Worm (Caenorhabditis elegans): Measurements from ENCODE around the gene dpy-28.

dpy-28 gene

ce11 chrIII:10763032-10763431 lies at the start of gene dpy-28:
Gene dpy-28 (plus strand): TSS chrIII:10763131.
- TF ChIP-seq pros-1 (tag; optimal IDR thresholded peaks at IDR 0.05) (no peak), elt-2 (tag; optimal IDR thresholded peaks at IDR 0.05) (no peak), pha-4 (tag; optimal IDR thresholded peaks at IDR 0.05) (no peak), ref-2 (tag; optimal IDR thresholded peaks at IDR 0.05) (no peak), npax-4 (tag; optimal IDR thresholded peaks at IDR 0.05) (no peak), K09A11.1 (tag; optimal IDR thresholded peaks at IDR 0.05; ENCODE audit: insufficient read depth) (no peak), C38D4.7 (GFP tag; optimal IDR thresholded peaks at IDR 0.05) (no peak), pat-9 (tag; optimal IDR thresholded peaks at IDR 0.05) (no peak), ceh-2 (tag; optimal IDR thresholded peaks at IDR 0.05) (no peak), K02D7.2 (tag; optimal IDR thresholded peaks at IDR 0.05) (no peak), ceh-31 (tag; optimal IDR thresholded peaks at IDR 0.05) (no peak), unc-3 (GFP tag; conservative IDR thresholded peaks at IDR 0.05) (no peak), unc-3 (tag; optimal IDR thresholded peaks at IDR 0.05) (no peak), fax-1 (tag; optimal IDR thresholded peaks at IDR 0.05) (no peak), odd-2 (tag; optimal IDR thresholded peaks at IDR 0.05) (no peak), nhr-232 (tag; optimal IDR thresholded peaks at IDR 0.05) (no peak), mec-3 (tag; optimal IDR thresholded peaks at IDR 0.05; ENCODE audit: borderline replicate concordance) (no peak), ceh-9 (tag; optimal IDR thresholded peaks at IDR 0.05) (no peak)

ce11 chrIII:10714541-10714940 lies 48.4 kb upstream of the dpy-28 start:
- TF ChIP-seq hlh-8 (tag; optimal IDR thresholded peaks at IDR 0.05) (no peak), pat-9 (tag; optimal IDR thresholded peaks at IDR 0.05) (no peak), ref-2 (tag; optimal IDR thresholded peaks at IDR 0.05) (no peak), K02D7.2 (tag; optimal IDR thresholded peaks at IDR 0.05) (no peak), ceh-45 (GFP tag; IDR thresholded peaks at IDR 0.05) (no peak), sox-4 (tag; optimal IDR thresholded peaks at IDR 0.05) (no peak), ceh-24 (tag; optimal IDR thresholded peaks at IDR 0.05) (no peak), T23F11.4 (GFP tag; optimal IDR thresholded peaks at IDR 0.05) (no peak), unc-42 (tag; optimal IDR thresholded peaks at IDR 0.05) (no peak), ceh-2 (tag; optimal IDR thresholded peaks at IDR 0.05) (no peak), npax-4 (tag; optimal IDR thresholded peaks at IDR 0.05) (no peak), sox-2 (GFP tag; IDR thresholded peaks at IDR 0.05) (no peak), F13H6.1 (tag; optimal IDR thresholded peaks at IDR 0.05) (no peak), ceh-19 (GFP tag; optimal IDR thresholded peaks at IDR 0.05) (no peak)

- TF ChIP-seq ceh-30 (tag; optimal IDR thresholded peaks at IDR 0.05): no peak
- no peak for TF ChIP-seq dmd-4 (tag; optimal IDR thresholded peaks at IDR 0.05; ENCODE audit: borderline replicate concordance)
- TF ChIP-seq odd-2 (tag; optimal IDR thresholded peaks at IDR 0.05): no peak
- TF ChIP-seq sdc-2 (tag; optimal IDR thresholded peaks at IDR 0.05): no peak
These were observed 46.8 kb upstream of the dpy-28 start, which contains the start of gene W09D10.4 for ce11 chrIII:10716091-10716490. Gene W09D10.4 (minus strand): TSS chrIII:10716191.

- TF ChIP-seq nhr-232 (tag; optimal IDR thresholded peaks at IDR 0.05) (no peak), unc-86 (tag; optimal IDR thresholded peaks at IDR 0.05) (no peak), tbx-2 (tag; optimal IDR thresholded peaks at IDR 0.05) (no peak), hlh-15 (tag; optimal IDR thresholded peaks at IDR 0.05) (no peak), unc-3 (GFP tag; conservative IDR thresholded peaks at IDR 0.05) (no peak), unc-3 (tag; optimal IDR thresholded peaks at IDR 0.05) (no peak), pax-1 (tag; optimal IDR thresholded peaks at IDR 0.05) (no peak), C38D4.7 (GFP tag; optimal IDR thresholded peaks at IDR 0.05) (no peak), ttx-3 (tag; optimal IDR thresholded peaks at IDR 0.05) (no peak), unc-42 (tag; optimal IDR thresholded peaks at IDR 0.05) (no peak), ceh-14 (tag; optimal IDR thresholded peaks at IDR 0.05) (no peak), pha-4 (tag; optimal IDR thresholded peaks at IDR 0.05) (no peak), rnt-1 (tag; optimal IDR thresholded peaks at IDR 0.05) (no peak), ceh-24 (tag; optimal IDR thresholded peaks at IDR 0.05) (no peak), hlh-8 (tag; optimal IDR thresholded peaks at IDR 0.05) (no peak), fkh-10 (GFP tag; optimal IDR thresholded peaks at IDR 0.05) (no peak), hlh-6 (tag; optimal IDR thresholded peaks at IDR 0.05) (no peak), ceh-30 (tag; optimal IDR thresholded peaks at IDR 0.05) (no peak), ceh-34 (tag; optimal IDR thresholded peaks at IDR 0.05) (no peak)
These were observed 45.5 kb upstream of the dpy-28 start for ce11 chrIII:10717479-10717878.

Data from whole organism, late embryonic.